Fruit fly (Drosophila melanogaster) whole organism, embryonic: ENCODE measurements around the gene Myo28B1.

Experiments used
- Antp ChIP-seq: fragments of 200-800 bp; sonication (Bioruptor generic); optimal IDR thresholded peaks from 3 replicates; lab custom pipeline; 2016; ENCODE audit warnings: missing biosample characterization, missing genetic modification characterization
- Bdp1 ChIP-seq: fragments of 200-800 bp; sonication (Bioruptor generic); optimal IDR thresholded peaks from 3 replicates; lab custom pipeline; 2016; ENCODE audit warnings: missing biosample characterization, missing genetic modification characterization
- CG10654 ChIP-seq: fragments of 200-800 bp; sonication (Bioruptor generic); optimal IDR thresholded peaks from 2 replicates; lab custom pipeline; 2016; ENCODE audit warnings: missing biosample characterization, missing genetic modification characterization
- CG12299 ChIP-seq: fragments of 200-800 bp; sonication (Bioruptor generic); optimal IDR thresholded peaks from 2 replicates; lab custom pipeline; 2018; ENCODE audit warnings: missing biosample characterization, mild to moderate bottlenecking, missing genetic modification characterization
- CG13296 ChIP-seq: fragments of 200-800 bp; sonication (Bioruptor generic); optimal IDR thresholded peaks from 3 replicates; lab custom pipeline; 2018; ENCODE audit warnings: missing biosample characterization, mild to moderate bottlenecking, missing genetic modification characterization
- CG13894 ChIP-seq: fragments of 200-800 bp; sonication (Bioruptor generic); optimal IDR thresholded peaks from 3 replicates; lab custom pipeline; 2018; ENCODE audit warnings: missing biosample characterization, mild to moderate bottlenecking, missing genetic modification characterization, moderate library complexity
- CG14860 ChIP-seq: fragments of 200-800 bp; sonication (Bioruptor generic); IDR thresholded peaks from 3 replicates; pipeline ENCODE4 v1.3.6; 2022; ENCODE audit warnings: missing biosample characterization, missing genetic modification characterization; ENCODE audit not compliant: partially characterized antibody
- CG14965 ChIP-seq: fragments of 200-800 bp; sonication (Bioruptor generic); optimal IDR thresholded peaks from 2 replicates; lab custom pipeline; 2016; ENCODE audit warnings: missing biosample characterization, missing genetic modification characterization, borderline replicate concordance
- CG15011 ChIP-seq: fragments of 200-800 bp; sonication (Bioruptor generic); optimal IDR thresholded peaks from 3 replicates; lab custom pipeline; 2018; ENCODE audit warnings: missing biosample characterization, mild to moderate bottlenecking, missing genetic modification characterization
- CG15073 ChIP-seq: fragments of 200-800 bp; sonication (Bioruptor generic); optimal IDR thresholded peaks from 2 replicates; lab custom pipeline; 2016; ENCODE audit warnings: missing biosample characterization, missing genetic modification characterization
- CG1529 ChIP-seq: fragments of 200-800 bp; sonication (Bioruptor generic); optimal IDR thresholded peaks from 3 replicates; lab custom pipeline; 2018; ENCODE audit warnings: missing biosample characterization, missing genetic modification characterization
- CG2129 ChIP-seq: fragments of 200-800 bp; sonication (Bioruptor generic); IDR thresholded peaks from 2 replicates; pipeline ENCODE4 v1.3.6; 2022; ENCODE audit warnings: missing biosample characterization, missing genetic modification characterization; ENCODE audit not compliant: partially characterized antibody
- CG2875 ChIP-seq: fragments of 200-800 bp; sonication (Bioruptor generic); optimal IDR thresholded peaks from 2 replicates; lab custom pipeline; 2017; ENCODE audit warnings: missing biosample characterization, mild to moderate bottlenecking, missing genetic modification characterization, missing genetic modification reagents
- CG3163 ChIP-seq: fragments of 200-800 bp; sonication (Bioruptor generic); optimal IDR thresholded peaks from 3 replicates; lab custom pipeline; 2016; ENCODE audit warnings: missing biosample characterization, missing genetic modification characterization
- CG4404 ChIP-seq: fragments of 200-800 bp; sonication (Bioruptor generic); IDR thresholded peaks from 2 replicates; pipeline ENCODE4 v1.3.6; 2022; ENCODE audit warnings: missing biosample characterization, missing genetic modification characterization
- CG6654 ChIP-seq: fragments of 200-800 bp; sonication (Bioruptor generic); optimal IDR thresholded peaks from 2 replicates; lab custom pipeline; 2017; ENCODE audit warnings: missing biosample characterization, mild to moderate bottlenecking, missing genetic modification characterization
- CG7372 ChIP-seq: fragments of 200-800 bp; sonication (Bioruptor generic); IDR thresholded peaks from 2 replicates; pipeline ENCODE4 v1.3.6; 2022; ENCODE audit warnings: missing biosample characterization, missing genetic modification characterization
- CG7987 ChIP-seq: fragments of 200-800 bp; sonication (Bioruptor generic); optimal IDR thresholded peaks from 2 replicates; lab custom pipeline; 2018; ENCODE audit warnings: missing biosample characterization, mild to moderate bottlenecking, missing genetic modification characterization, moderate library complexity
- Chrac-16 ChIP-seq: fragments of 200-800 bp; sonication (Bioruptor generic); optimal IDR thresholded peaks from 3 replicates; lab custom pipeline; 2016; ENCODE audit warnings: missing biosample characterization, missing genetic modification characterization
- D19B ChIP-seq: fragments of 200-800 bp; sonication (Bioruptor generic); optimal IDR thresholded peaks from 2 replicates; lab custom pipeline; 2017; ENCODE audit warnings: missing biosample characterization, mild to moderate bottlenecking, missing genetic modification characterization
- Fer3 ChIP-seq: fragments of 200-800 bp; sonication (Bioruptor generic); optimal IDR thresholded peaks from 2 replicates; lab custom pipeline; 2018; ENCODE audit warnings: missing biosample characterization, mild to moderate bottlenecking, missing genetic modification characterization, moderate library complexity
- Gsc ChIP-seq: fragments of 200-800 bp; sonication (Bioruptor generic); IDR thresholded peaks from 2 replicates; pipeline ENCODE4 v1.3.6; 2022; ENCODE audit warnings: missing biosample characterization, missing genetic modification characterization
- HmgZ ChIP-seq: fragments of 200-800 bp; sonication (Bioruptor generic); optimal IDR thresholded peaks from 2 replicates; lab custom pipeline; 2018; ENCODE audit warnings: missing biosample characterization, mild to moderate bottlenecking, missing genetic modification characterization
- Lim3 ChIP-seq: fragments of 200-800 bp; sonication (Bioruptor generic); IDR thresholded peaks from 2 replicates; pipeline ENCODE4 v1.3.6; 2022; ENCODE audit warnings: missing biosample characterization, missing genetic modification characterization
- MTF-1 ChIP-seq: fragments of 200-800 bp; sonication (Bioruptor generic); optimal IDR thresholded peaks from 2 replicates; lab custom pipeline; 2018; ENCODE audit warnings: missing biosample characterization, mild to moderate bottlenecking, missing genetic modification characterization, borderline replicate concordance
- Mrtf ChIP-seq: fragments of 200-800 bp; sonication (Bioruptor generic); IDR thresholded peaks from 3 replicates; pipeline ENCODE4 v1.3.6; 2022; ENCODE audit warnings: missing biosample characterization, missing genetic modification characterization
- NFAT ChIP-seq: fragments of 200-800 bp; sonication (Bioruptor generic); IDR thresholded peaks from 2 replicates; pipeline ENCODE4 v1.3.6; 2022; ENCODE audit warnings: missing biosample characterization, missing genetic modification characterization
- Neu2 ChIP-seq: fragments of 200-800 bp; sonication (Bioruptor generic); optimal IDR thresholded peaks from 3 replicates; lab custom pipeline; 2016; ENCODE audit warnings: missing biosample characterization, missing genetic modification characterization, borderline replicate concordance
- Sox100B ChIP-seq: fragments of 200-800 bp; sonication (Bioruptor generic); optimal IDR thresholded peaks from 3 replicates; lab custom pipeline; 2018; ENCODE audit warnings: missing biosample characterization, mild to moderate bottlenecking, missing genetic modification characterization
- cad ChIP-seq: fragments of >200 bp; optimal IDR thresholded peaks from 2 replicates; lab custom pipeline; 2017; ENCODE audit warnings: missing biosample characterization, missing genetic modification characterization
- crol ChIP-seq: fragments of 200-800 bp; sonication (Bioruptor generic); IDR thresholded peaks from 2 replicates; pipeline ENCODE4 v1.3.6; 2022; ENCODE audit warnings: missing biosample characterization, missing genetic modification characterization
- dmrt99B ChIP-seq: fragments of 200-800 bp; sonication (Bioruptor generic); optimal IDR thresholded peaks from 2 replicates; lab custom pipeline; 2018; ENCODE audit warnings: missing biosample characterization, mild to moderate bottlenecking, missing genetic modification characterization, moderate library complexity
- fd64A ChIP-seq: fragments of 200-800 bp; sonication (Bioruptor generic); optimal IDR thresholded peaks from 3 replicates; lab custom pipeline; 2018; ENCODE audit warnings: missing biosample characterization, mild to moderate bottlenecking, missing genetic modification characterization
- gfzf ChIP-seq: fragments of 200-800 bp; sonication (Bioruptor generic); optimal IDR thresholded peaks from 2 replicates; lab custom pipeline; 2016; ENCODE audit warnings: missing biosample characterization, mild to moderate bottlenecking, missing genetic modification characterization, moderate library complexity
- inv ChIP-seq: fragments of 200-800 bp; sonication (Bioruptor generic); IDR thresholded peaks from 2 replicates; pipeline ENCODE4 v1.3.6; 2022; ENCODE audit warnings: missing biosample characterization, missing genetic modification characterization; ENCODE audit not compliant: partially characterized antibody
- jigr1 ChIP-seq: fragments of 200-800 bp; sonication (Bioruptor generic); IDR thresholded peaks from 3 replicates; pipeline ENCODE4 v1.3.6; 2022; ENCODE audit warnings: missing biosample characterization, missing genetic modification characterization
- mirr ChIP-seq: fragments of 200-800 bp; sonication (Bioruptor generic); optimal IDR thresholded peaks from 3 replicates; lab custom pipeline; 2018; ENCODE audit warnings: missing biosample characterization, mild to moderate bottlenecking, missing genetic modification characterization
- pan ChIP-seq, 4 experiments: fragments of >200 bp in 3 of 4; fragments of 200-800 bp in 1 of 4; sonication (Bioruptor generic) in 1 of 4; optimal IDR thresholded peaks in 3 of 4; IDR thresholded peaks in 1 of 4; 2 replicates each; pipeline versions ENCODE4 v1.3.6 to Lab custom; 2017 to 2022; ENCODE audit warnings: missing biosample characterization in 2 of 4, missing genetic modification characterization in 2 of 4, mixed read lengths in 1 of 4
- pho ChIP-seq: fragments of 200-800 bp; sonication (Bioruptor generic); optimal IDR thresholded peaks from 2 replicates; lab custom pipeline; 2016; ENCODE audit warnings: missing biosample characterization, missing genetic modification characterization
- pita ChIP-seq: fragments of 200-800 bp; sonication (Bioruptor generic); optimal IDR thresholded peaks from 2 replicates; lab custom pipeline; 2017; ENCODE audit warnings: missing biosample characterization, mild to moderate bottlenecking, missing genetic modification characterization
- pum ChIP-seq: fragments of 200-800 bp; sonication (Bioruptor generic); optimal IDR thresholded peaks from 2 replicates; lab custom pipeline; 2016; ENCODE audit warnings: missing biosample characterization, missing genetic modification characterization
- sd ChIP-seq: fragments of 200-800 bp; sonication (Bioruptor generic); optimal IDR thresholded peaks from 3 replicates; lab custom pipeline; 2018; ENCODE audit warnings: missing biosample characterization, mild to moderate bottlenecking, missing genetic modification characterization, moderate library complexity
- sim ChIP-seq: fragments of 200-800 bp; sonication (Bioruptor generic); IDR thresholded peaks from 2 replicates; pipeline ENCODE4 v1.3.6; 2022; ENCODE audit warnings: missing biosample characterization, missing genetic modification characterization
- sqz ChIP-seq: fragments of 200-800 bp; sonication (Bioruptor generic); optimal IDR thresholded peaks from 3 replicates; lab custom pipeline; 2018; ENCODE audit warnings: missing biosample characterization, mild to moderate bottlenecking, missing genetic modification characterization
- tin ChIP-seq: fragments of 200-800 bp; sonication (Bioruptor generic); optimal IDR thresholded peaks from 3 replicates; lab custom pipeline; 2016; ENCODE audit warnings: missing biosample characterization, missing genetic modification characterization
- toy ChIP-seq: fragments of 200-800 bp; sonication (Bioruptor generic); IDR thresholded peaks from 2 replicates; pipeline ENCODE4 v1.3.6; 2022; ENCODE audit warnings: missing biosample characterization, missing genetic modification characterization
- usp ChIP-seq: fragments of >200 bp; optimal IDR thresholded peaks from 2 replicates; lab custom pipeline; 2017; ENCODE audit warnings: missing biosample characterization, missing genetic modification characterization
- z ChIP-seq: fragments of 200-800 bp; sonication (Bioruptor generic); IDR thresholded peaks from 3 replicates; pipeline ENCODE4 v1.3.6; 2022; ENCODE audit warnings: missing biosample characterization, missing genetic modification characterization
- zfh1 ChIP-seq: fragments of 200-800 bp; sonication (Bioruptor generic); IDR thresholded peaks from 3 replicates; pipeline ENCODE4 v1.3.6; 2022; ENCODE audit warnings: missing biosample characterization, missing genetic modification characterization
- zfh2 ChIP-seq: fragments of 200-800 bp; sonication (Bioruptor generic); optimal IDR thresholded peaks from 2 replicates; lab custom pipeline; 2016; ENCODE audit warnings: missing biosample characterization, missing genetic modification characterization

The Myo28B1 gene

dm6 chr2L:7675028-7675749 is 9.3 kb downstream of the Myo28B1 start, which contains the start of gene Slob (continued):
- TF ChIP-seq CG12299 (tag; lab: Kevin White, UChicago) (no peak), CG1529 (no peak), pan (optimal IDR thresholded peaks at IDR 0.05; lab: Kevin White, UChicago) (no peak), pan (GFP tag; optimal IDR thresholded peaks at IDR 0.05 in 1 of 2, IDR thresholded peaks at IDR 0.05 in 1 of 2) (no peak), fd64A (GFP tag; lab: Kevin White, UChicago) (no peak), pita (GFP tag; lab: Kevin White, UChicago) (no peak), CG14860 (GFP tag; lab: Robert Waterston, UW) (no peak), Mrtf (no peak), CG6654 (GFP tag; lab: Kevin White, UChicago) (no peak), gfzf (GFP tag; lab: Kevin White, UChicago) (no peak), CG10654 (GFP tag; lab: Kevin White, UChicago) (no peak), Sox100B (GFP tag; lab: Kevin White, UChicago) (peak; percentile 2), D19B (no peak), sqz (GFP tag; lab: Kevin White, UChicago) (no peak), Neu2 (GFP tag; lab: Kevin White, UChicago) (no peak), CG2875 (no peak), toy (GFP tag; lab: Robert Waterston, UW) (no peak), dmrt99B (tag; lab: Kevin White, UChicago) (peak; percentile 30), CG13296 (no peak), CG7987 (GFP tag; lab: Kevin White, UChicago) (no peak), jigr1 (no peak), Antp (GFP tag; lab: Kevin White, UChicago) (no peak), zfh1 (GFP tag; lab: Robert Waterston, UW) (no peak)

DNA sequence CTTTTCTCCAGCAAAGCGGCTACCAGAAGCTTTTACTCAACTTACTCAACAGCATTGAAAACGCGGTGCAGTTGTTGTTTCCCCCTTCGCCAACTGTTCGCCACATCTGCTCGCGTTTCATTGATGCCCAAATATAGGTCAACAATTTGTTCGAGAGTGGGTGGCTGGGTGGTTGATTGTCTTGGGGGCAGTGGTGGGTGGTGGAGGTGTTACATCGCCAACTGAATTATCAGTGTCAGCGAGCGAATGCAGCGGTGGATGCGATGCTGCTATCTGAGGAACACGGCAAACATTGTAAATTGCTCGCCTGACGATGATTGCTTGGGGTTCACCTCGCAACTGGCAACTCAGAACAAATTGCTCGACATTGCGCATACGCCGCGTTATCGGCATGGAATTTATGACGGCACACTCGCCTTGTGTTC is 9.9 kb downstream of the Myo28B1 start:
- TF ChIP-seq usp (GFP tag; lab: Kevin White, UChicago): no peak
- TF ChIP-seq CG4404 (GFP tag; lab: Robert Waterston, UW): no peak
- no peak for TF ChIP-seq CG15011
- peak; percentile 52 for TF ChIP-seq sd
- TF ChIP-seq CG13894 (tag; lab: Kevin White, UChicago): no peak
- no peak for TF ChIP-seq pum (GFP tag; lab: Kevin White, UChicago)
- no peak for TF ChIP-seq MTF-1 (GFP tag; lab: Kevin White, UChicago)
- TF ChIP-seq Gsc: no peak
- TF ChIP-seq inv (GFP tag; lab: Robert Waterston, UW): no peak
- TF ChIP-seq Bdp1 (GFP tag; lab: Kevin White, UChicago): no peak
- TF ChIP-seq CG7372: 0 out of 2 replicates have a peak, but pooled peaks have one; percentile 14
- no peak for TF ChIP-seq CG2129
- TF ChIP-seq CG15073 (GFP tag; lab: Kevin White, UChicago): no peak
- TF ChIP-seq NFAT (GFP tag; lab: Robert Waterston, UW): no peak
- TF ChIP-seq CG14965 (GFP tag; lab: Kevin White, UChicago): no peak
- no peak for TF ChIP-seq Chrac-16
- TF ChIP-seq Fer3 (tag; lab: Kevin White, UChicago): no peak
- TF ChIP-seq pho: no peak
- TF ChIP-seq cad (GFP tag; lab: Kevin White, UChicago): no peak
- no peak for TF ChIP-seq sim (GFP tag; lab: Robert Waterston, UW)
- TF ChIP-seq CG3163 (GFP tag; lab: Kevin White, UChicago): no peak
- TF ChIP-seq zfh2 (GFP tag; lab: Kevin White, UChicago): no peak
- TF ChIP-seq tin: no peak
- no peak; the same call in 1 of the 2 replicates for TF ChIP-seq crol (GFP tag; lab: Robert Waterston, UW)
- TF ChIP-seq mirr (GFP tag; lab: Kevin White, UChicago): peak; percentile 30
- TF ChIP-seq HmgZ (tag; lab: Kevin White, UChicago): no peak
- TF ChIP-seq z (GFP tag; lab: Robert Waterston, UW): peak; percentile 91
- TF ChIP-seq Lim3 (GFP tag; lab: Robert Waterston, UW): no peak
